Fruit fly (Drosophila melanogaster): ENCODE data around the gene CG6961.

Gene CG6961

dm6 chrX:18748206-18748605, 39.8 kb downstream of the CG6961 start, which contains the start of gene CG12609:
Gene CG12609, minus strand, starts transcription at chrX:18748306.
- TF ChIP-seq CG8478 (optimal IDR thresholded peaks at IDR 0.05) (no peak), CTCF (optimal IDR thresholded peaks at IDR 0.05) (no peak)

DNA sequence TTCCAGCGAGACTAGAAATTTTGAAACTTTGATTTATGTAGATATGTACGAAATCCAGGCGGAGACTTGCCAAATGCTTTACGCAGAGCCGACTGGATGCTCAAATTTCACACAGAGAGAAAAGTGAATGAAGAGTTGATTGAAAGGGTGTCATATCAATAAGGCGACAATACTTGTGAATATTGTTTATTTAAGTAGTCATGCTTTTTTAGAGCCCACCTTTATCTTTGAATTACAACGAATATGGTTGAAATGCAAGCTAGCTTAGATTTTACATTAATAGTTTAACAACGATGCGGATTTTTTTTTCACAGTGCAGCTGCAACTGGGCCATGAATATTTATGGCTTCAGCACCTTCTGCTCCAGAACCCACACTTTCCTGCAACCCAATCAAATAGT, 48.2 kb downstream of the CG6961 start, which contains the start of gene CG6873:
Gene CG6873, minus strand, starts transcription at position 101 of the 400 bp plus-strand sequence.
- TF ChIP-seq CG8478 (optimal IDR thresholded peaks at IDR 0.05): no peak

Measured in S2 (cell line).